Fruit fly (Drosophila melanogaster): Measurements from ENCODE around the gene Tmem43.

dm6 chr3L:7952560-7952959 is 37.6 kb upstream of the Tmem43 start:
- TF ChIP-seq Rfx (GFP tag; IDR thresholded peaks at IDR 0.05) (no peak), CG31224 (GFP tag; IDR thresholded peaks at IDR 0.05) (no peak), dpn (GFP tag; optimal IDR thresholded peaks at IDR 0.05) (no peak), CG31388 (GFP tag; optimal IDR thresholded peaks at IDR 0.05) (no peak), CG9932 (GFP tag; IDR thresholded peaks at IDR 0.05) (no peak)
